Worm (Caenorhabditis elegans): ENCODE results near the gene grd-9.

Gene grd-9

DNA sequence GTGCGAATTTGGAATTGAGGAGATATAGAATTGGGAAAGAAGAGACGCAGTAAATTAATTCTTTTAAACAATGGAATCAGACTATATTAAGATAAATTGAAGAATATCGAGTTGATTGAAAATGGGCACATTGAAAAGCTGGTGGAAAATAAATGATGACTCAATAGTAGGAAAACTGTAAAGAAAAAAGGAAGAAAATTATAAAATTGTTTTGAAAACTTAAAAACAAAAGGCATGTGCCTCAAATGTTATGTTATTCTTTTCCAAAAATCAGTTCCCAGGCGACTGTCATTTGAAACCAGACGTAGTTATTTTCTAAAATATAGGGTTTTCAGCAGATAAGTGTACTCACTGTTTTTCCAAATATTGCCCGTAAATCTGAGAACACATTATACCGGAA, 24.8 kb downstream of the grd-9 start, which contains the start of gene C04E6.12:
TSS of gene C04E6.12 (minus strand) at position 101 of the 400 bp plus-strand sequence.
- TF ChIP-seq pqm-1 (tag; optimal IDR thresholded peaks at IDR 0.05) (no peak), mml-1 (tag; optimal IDR thresholded peaks at IDR 0.05) (no peak), nhr-28 (tag; optimal IDR thresholded peaks at IDR 0.05) (no peak), unc-39 (tag; optimal IDR thresholded peaks at IDR 0.05) (no peak), nfya-1 (tag; optimal IDR thresholded peaks at IDR 0.05; ENCODE audit: insufficient read depth) (no peak), egl-5 (tag; optimal IDR thresholded peaks at IDR 0.05) (no peak), nhr-11 (tag; optimal IDR thresholded peaks at IDR 0.05) (no peak), nhr-25 (tag; optimal IDR thresholded peaks at IDR 0.05) (no peak), elt-1 (tag; optimal IDR thresholded peaks at IDR 0.05) (no peak), lin-15B (tag; optimal IDR thresholded peaks at IDR 0.05) (no peak), ceh-9 (tag; optimal IDR thresholded peaks at IDR 0.05) (no peak), snpc-4 (tag; optimal IDR thresholded peaks at IDR 0.05) (no peak), ceh-82 (tag; optimal IDR thresholded peaks at IDR 0.05) (no peak), nhr-12 (tag; optimal IDR thresholded peaks at IDR 0.05) (no peak), ztf-4 (tag; optimal IDR thresholded peaks at IDR 0.05) (no peak), unc-62 (GFP tag; optimal IDR thresholded peaks at IDR 0.05) (no peak), tbx-2 (tag; optimal IDR thresholded peaks at IDR 0.05) (no peak), mdl-1 (tag; optimal IDR thresholded peaks at IDR 0.05) (no peak)

DNA sequence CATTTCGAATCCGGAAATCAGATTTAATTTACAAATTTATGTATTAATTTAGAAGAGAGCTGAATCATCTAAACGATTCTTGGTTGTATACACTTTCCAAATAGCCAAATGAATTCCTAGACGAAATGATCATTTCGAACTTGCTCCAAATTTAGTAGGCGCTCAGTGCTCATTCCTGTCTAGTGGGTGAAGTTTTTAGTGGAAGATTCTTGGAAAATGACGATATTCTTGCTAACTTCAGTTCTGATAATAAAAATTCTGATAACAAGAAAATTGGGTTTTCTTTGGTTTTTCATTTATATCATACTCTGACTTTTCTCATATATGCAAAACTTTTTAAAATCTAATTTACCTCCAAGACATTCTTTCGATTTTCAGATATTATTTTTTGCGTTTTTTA, 26.6 kb downstream of the grd-9 start:
- TF ChIP-seq fkh-10 (GFP tag; optimal IDR thresholded peaks at IDR 0.05) (no peak), nhr-11 (tag; optimal IDR thresholded peaks at IDR 0.05) (peak; percentile 6)

- TF ChIP-seq ztf-11 (tag; optimal IDR thresholded peaks at IDR 0.05), result no peak
Observed at ce11 chrV:5922236-5922635, 27.1 kb downstream of the grd-9 start, which contains the start of gene srsx-18. TSS of gene srsx-18 (plus strand) at chrV:5922536.

DNA sequence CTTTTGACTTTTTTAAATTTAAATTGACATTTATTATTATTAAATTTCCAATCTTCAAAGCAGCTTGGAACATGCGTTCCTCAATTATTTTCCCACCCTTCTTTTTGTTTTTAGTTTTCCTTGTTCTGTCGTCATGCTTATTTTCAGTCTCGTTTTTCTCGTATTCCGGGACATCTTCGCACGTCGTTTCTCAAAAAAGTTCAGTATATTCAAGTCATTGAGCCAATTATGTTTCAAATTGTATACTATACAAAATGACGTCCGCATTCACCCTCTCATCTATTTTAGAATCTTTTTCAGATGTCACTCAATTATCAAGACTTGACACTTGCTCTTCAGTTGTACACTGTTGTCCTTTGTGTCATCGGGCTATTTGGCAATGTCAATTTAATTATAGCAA, 32.2 kb downstream of the grd-9 start, which contains the start of gene srsx-17:
TSS of gene srsx-17 (plus strand) at position 301 of the 400 bp plus-strand sequence.
- TF ChIP-seq elt-3 (tag; optimal IDR thresholded peaks at IDR 0.05) (no peak), nhr-28 (tag; optimal IDR thresholded peaks at IDR 0.05) (no peak), lin-15B (tag; optimal IDR thresholded peaks at IDR 0.05) (no peak), egl-5 (tag; optimal IDR thresholded peaks at IDR 0.05) (no peak), zag-1 (tag; optimal IDR thresholded peaks at IDR 0.05) (no peak), daf-12 (tag; optimal IDR thresholded peaks at IDR 0.05) (no peak), aly-2 (tag; optimal IDR thresholded peaks at IDR 0.05) (no peak), ama-1 (optimal IDR thresholded peaks at IDR 0.05) (no peak), mdl-1 (tag; optimal IDR thresholded peaks at IDR 0.05) (no peak), sea-2 (GFP tag; optimal IDR thresholded peaks at IDR 0.05) (no peak), pha-4 (tag; optimal IDR thresholded peaks at IDR 0.05) (no peak), skn-1 (tag; optimal IDR thresholded peaks at IDR 0.05) (no peak)

- TF ChIP-seq nhr-77 (tag; optimal IDR thresholded peaks at IDR 0.05) (no peak), sea-2 (GFP tag; optimal IDR thresholded peaks at IDR 0.05) (no peak), pqm-1 (tag; optimal IDR thresholded peaks at IDR 0.05) (no peak), elt-1 (tag; optimal IDR thresholded peaks at IDR 0.05) (no peak), nhr-67 (tag; optimal IDR thresholded peaks at IDR 0.05) (no peak), lin-15B (tag; optimal IDR thresholded peaks at IDR 0.05) (no peak), nhr-28 (tag; optimal IDR thresholded peaks at IDR 0.05) (no peak), ztf-4 (tag; optimal IDR thresholded peaks at IDR 0.05) (no peak), jun-1 (tag; optimal IDR thresholded peaks at IDR 0.05) (no peak), nhr-12 (tag; optimal IDR thresholded peaks at IDR 0.05) (no peak), R02D3.7 (tag; optimal IDR thresholded peaks at IDR 0.05) (no peak), unc-62 (GFP tag; optimal IDR thresholded peaks at IDR 0.05) (no peak), daf-12 (tag; optimal IDR thresholded peaks at IDR 0.05) (no peak), nhr-23 (tag; optimal IDR thresholded peaks at IDR 0.05) (no peak), mml-1 (tag; optimal IDR thresholded peaks at IDR 0.05) (no peak), aly-2 (tag; optimal IDR thresholded peaks at IDR 0.05) (no peak), snpc-4 (tag; optimal IDR thresholded peaks at IDR 0.05) (no peak), ceh-9 (tag; optimal IDR thresholded peaks at IDR 0.05) (no peak)
Observed at ce11 chrV:5928006-5928405, 32.9 kb downstream of the grd-9 start.

ce11 chrV:5930588-5930987, 35.5 kb downstream of the grd-9 start, which contains the start of gene galt-1:
TSS of gene galt-1 (plus strand) at chrV:5930905.
- TF ChIP-seq pha-4 (tag; optimal IDR thresholded peaks at IDR 0.05), result peak; percentile 15
- no peak for TF ChIP-seq mml-1 (tag; optimal IDR thresholded peaks at IDR 0.05)
- no peak for TF ChIP-seq eor-1 (tag; optimal IDR thresholded peaks at IDR 0.05)
- no peak for TF ChIP-seq nhr-23 (tag; optimal IDR thresholded peaks at IDR 0.05)
- TF ChIP-seq elt-2 (tag; optimal IDR thresholded peaks at IDR 0.05), result peak; percentile 77
- TF ChIP-seq ztf-11 (tag; optimal IDR thresholded peaks at IDR 0.05), result no peak
- peak; percentile 34 for TF ChIP-seq pqm-1 (tag; optimal IDR thresholded peaks at IDR 0.05)
